Fruit fly (Drosophila melanogaster): Measurements from ENCODE around the gene CG6763.
A peak's percentile ranks its signal among the peaks of the same experiment; 100 is the strongest.

The CG6763 gene

dm6 chr3R:23332535-23333333 is 48.9 kb downstream of the CG6763 start (continued):
- TF ChIP-seq CG32767 (GFP tag; IDR thresholded peaks at IDR 0.05): no peak
- TF ChIP-seq Fer2 (tag; optimal IDR thresholded peaks at IDR 0.05): peak; percentile 23
- peak; percentile 39; the same call in 1 of the 2 replicates for TF ChIP-seq HLH3B (GFP tag; IDR thresholded peaks at IDR 0.05)
- TF ChIP-seq yki (optimal IDR thresholded peaks at IDR 0.05): no peak
- no peak for TF ChIP-seq sr (GFP tag; IDR thresholded peaks at IDR 0.05)
- TF ChIP-seq jumu (GFP tag; optimal IDR thresholded peaks at IDR 0.05): no peak
- TF ChIP-seq gsb (GFP tag; IDR thresholded peaks at IDR 0.05): no peak
- TF ChIP-seq btn (GFP tag; optimal IDR thresholded peaks at IDR 0.05): no peak
- no peak for TF ChIP-seq Tbp (GFP tag; optimal IDR thresholded peaks at IDR 0.05)
- TF ChIP-seq lmd (GFP tag; IDR thresholded peaks at IDR 0.05): no peak; the same call in 1 of the 2 replicates
- TF ChIP-seq schlank (tag; optimal IDR thresholded peaks at IDR 0.05): no peak
- TF ChIP-seq knrl (GFP tag; IDR thresholded peaks at IDR 0.05; ENCODE audit: partially characterized antibody): no peak
- TF ChIP-seq z (GFP tag; IDR thresholded peaks at IDR 0.05): no peak
- TF ChIP-seq vnd (GFP tag; IDR thresholded peaks at IDR 0.05; ENCODE audit: partially characterized antibody): no peak
- TF ChIP-seq Ssrp (tag; optimal IDR thresholded peaks at IDR 0.05): peak; percentile 56
- peak; percentile 32 for TF ChIP-seq gsb-n (tag; optimal IDR thresholded peaks at IDR 0.05)
- no peak for TF ChIP-seq corto (GFP tag; optimal IDR thresholded peaks at IDR 0.05)
- TF ChIP-seq CG10543 (GFP tag; optimal IDR thresholded peaks at IDR 0.05): no peak
- no peak for TF ChIP-seq H15 (GFP tag; IDR thresholded peaks at IDR 0.05)
- no peak for TF ChIP-seq CG13287 (GFP tag; IDR thresholded peaks at IDR 0.05; ENCODE audit: partially characterized antibody)
- TF ChIP-seq CG7963 (GFP tag; IDR thresholded peaks at IDR 0.05; ENCODE audit: partially characterized antibody): no peak
- no peak for TF ChIP-seq Elba2 (GFP tag; optimal IDR thresholded peaks at IDR 0.05)
- peak; percentile 60 for TF ChIP-seq bcd (GFP tag; optimal IDR thresholded peaks at IDR 0.05)
- peak; percentile 51 for TF ChIP-seq tio (GFP tag; optimal IDR thresholded peaks at IDR 0.05)
- TF ChIP-seq toy (GFP tag; IDR thresholded peaks at IDR 0.05): no peak
- TF ChIP-seq CG1024 (GFP tag; IDR thresholded peaks at IDR 0.05): no peak
- TF ChIP-seq tx (GFP tag; optimal IDR thresholded peaks at IDR 0.05): peak; percentile 41
- no peak for TF ChIP-seq CG12744 (GFP tag; optimal IDR thresholded peaks at IDR 0.05)
- peak; percentile 49 for TF ChIP-seq zen (tag; optimal IDR thresholded peaks at IDR 0.05)
- peak; percentile 48 for TF ChIP-seq ATbp (GFP tag; optimal IDR thresholded peaks at IDR 0.05)
- no peak for TF ChIP-seq lov (optimal IDR thresholded peaks at IDR 0.05)
- no peak for TF ChIP-seq lov (GFP tag; IDR thresholded peaks at IDR 0.05)
- TF ChIP-seq CG10462 (GFP tag; optimal IDR thresholded peaks at IDR 0.05): no peak
- TF ChIP-seq danr (GFP tag; IDR thresholded peaks at IDR 0.05): no peak
- TF ChIP-seq CG31365 (tag; optimal IDR thresholded peaks at IDR 0.05): no peak
- TF ChIP-seq CG11695 (GFP tag; IDR thresholded peaks at IDR 0.05): 0 out of 3 replicates have a peak, but pooled peaks have one; percentile 24
- no peak for TF ChIP-seq ase (GFP tag; IDR thresholded peaks at IDR 0.05)
- TF ChIP-seq psq (GFP tag; optimal IDR thresholded peaks at IDR 0.05): no peak
- TF ChIP-seq luna (GFP tag; optimal IDR thresholded peaks at IDR 0.05): no peak
- no peak for TF ChIP-seq Kr (GFP tag; optimal IDR thresholded peaks at IDR 0.05)
- no peak for TF ChIP-seq Hr78 (GFP tag; optimal IDR thresholded peaks at IDR 0.05)
- TF ChIP-seq CG2678 (tag; optimal IDR thresholded peaks at IDR 0.05): peak; percentile 79
- no peak for TF ChIP-seq Bdp1 (GFP tag; optimal IDR thresholded peaks at IDR 0.05)
- no peak for TF ChIP-seq CG18764 (GFP tag; optimal IDR thresholded peaks at IDR 0.05)
- TF ChIP-seq Adf1 (GFP tag; IDR thresholded peaks at IDR 0.05): no peak
- no peak for TF ChIP-seq CG11560 (tag; IDR thresholded peaks at IDR 0.05)
- peak; percentile 4 for TF ChIP-seq CG9817 (tag; optimal IDR thresholded peaks at IDR 0.05)
- TF ChIP-seq tup (GFP tag; optimal IDR thresholded peaks at IDR 0.05): no peak
- TF ChIP-seq HmgZ (tag; optimal IDR thresholded peaks at IDR 0.05): peak; percentile 28
- no peak for TF ChIP-seq CG11093 (GFP tag; IDR thresholded peaks at IDR 0.05)
- TF ChIP-seq Deaf1 (tag; optimal IDR thresholded peaks at IDR 0.05): peak; percentile 26

Measured in whole organism, embryonic.